Worm (Caenorhabditis elegans): Measurements from ENCODE around the gene C16C8.11.

DNA sequence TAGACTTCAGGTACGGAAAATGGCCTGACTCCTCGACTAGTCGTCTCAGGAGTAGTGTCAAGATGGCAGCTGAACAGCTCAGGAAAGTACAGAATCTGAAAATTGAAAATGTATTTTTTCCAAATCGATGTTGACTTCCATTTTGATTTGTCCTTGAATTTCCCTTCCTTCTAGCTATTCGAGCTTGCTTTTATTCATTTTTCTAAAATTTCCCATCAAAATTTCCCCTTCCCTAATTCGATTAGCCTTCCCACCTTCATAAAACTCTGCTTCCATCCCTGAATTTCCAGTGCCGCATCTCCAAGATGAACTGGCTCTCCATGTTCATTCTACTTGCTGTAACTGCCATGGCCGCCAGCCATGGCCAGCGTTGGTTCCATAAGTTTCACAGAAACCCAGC is 19.3 kb downstream of the C16C8.11 start, which contains the start of gene Y49F6B.6:
- TF ChIP-seq atf-7 (tag; optimal IDR thresholded peaks at IDR 0.05) (no peak), T26A5.8 (tag; optimal IDR thresholded peaks at IDR 0.05) (no peak), xnd-1 (tag; optimal IDR thresholded peaks at IDR 0.05) (no peak), die-1 (tag; optimal IDR thresholded peaks at IDR 0.05) (no peak), mcd-1 (GFP tag; IDR thresholded peaks at IDR 0.05) (no peak), pha-4 (tag; optimal IDR thresholded peaks at IDR 0.05) (no peak), mxl-1 (tag; optimal IDR thresholded peaks at IDR 0.05) (no peak), gei-17 (GFP tag; optimal IDR thresholded peaks at IDR 0.05) (no peak), attf-6 (GFP tag; IDR thresholded peaks at IDR 0.05) (no peak), ztf-22 (GFP tag; optimal IDR thresholded peaks at IDR 0.05) (no peak)
